Worm (Caenorhabditis elegans) whole organism, young adult: ENCODE results near the gene acc-2.

ENCODE experiments used
- B0261.1 ChIP-seq: sonication (generic microtip); optimal IDR thresholded peaks from 2 replicates; lab custom pipeline; 2016; ENCODE audit warnings: mild to moderate bottlenecking, missing genetic modification characterization, moderate library complexity, missing compliant biosample characterization
- akir-1 ChIP-seq: fragments of 200-800 bp; sonication (Bioruptor generic); optimal IDR thresholded peaks from 2 replicates; lab custom pipeline; 2018; ENCODE audit warnings: mild to moderate bottlenecking, missing genetic modification characterization, moderate library complexity, missing compliant biosample characterization
- bed-1 ChIP-seq: fragments of 200-800 bp; sonication (Bioruptor generic); IDR thresholded peaks from 2 replicates; pipeline ENCODE4 v1.3.6; 2022; ENCODE audit warnings: missing genetic modification reagents, missing genetic modification characterization, missing compliant biosample characterization
- ceh-91 ChIP-seq: fragments of 200-800 bp; sonication (Bioruptor generic); IDR thresholded peaks from 2 replicates; pipeline ENCODE4 v1.3.6; 2022; ENCODE audit warnings: missing genetic modification reagents, missing genetic modification characterization, missing compliant biosample characterization
- egl-18 ChIP-seq: fragments of 200-800 bp; sonication (Bioruptor generic); IDR thresholded peaks from 2 replicates; pipeline ENCODE4 v1.3.6; 2022; ENCODE audit warnings: missing genetic modification reagents, missing genetic modification characterization, missing compliant biosample characterization
- lin-35 ChIP-seq, 3 experiments: fragments of 150-350 bp in 2 of 3; sonication (generic microtip) in 1 of 3; optimal IDR thresholded peaks; 2 replicates each; lab custom pipeline; 2014 to 2018; ENCODE audit warnings: missing biosample characterization in 3 of 3, missing genetic modification characterization in 3 of 3, missing genetic modification reagents in 3 of 3
- pha-4 ChIP-seq: fragments of 150-350 bp; sonication (generic microtip); optimal IDR thresholded peaks from 2 replicates; lab custom pipeline; 2014; ENCODE audit warnings: missing biosample characterization, missing genetic modification reagents, missing genetic modification characterization
- sea-2 ChIP-seq: fragments of 200-800 bp; sonication (Bioruptor generic); IDR thresholded peaks from 2 replicates; pipeline ENCODE4 v1.3.6; 2022; ENCODE audit warnings: missing genetic modification characterization, missing compliant biosample characterization
- snpc-1.1 ChIP-seq: sonication (generic microtip); optimal IDR thresholded peaks from 2 replicates; lab custom pipeline; 2017; ENCODE audit warnings: missing genetic modification characterization, mild to moderate bottlenecking, missing compliant biosample characterization, antibody characterized with exemption, moderate library complexity, missing genotype, missing genetic modification reagents; ENCODE audit not compliant: insufficient read depth
- snpc-4 ChIP-seq, 5 experiments: fragments of 150-350 bp in 1 of 5; sonication (generic microtip) in 4 of 5; optimal IDR thresholded peaks; 2 replicates each; lab custom pipeline; 2014 to 2018; ENCODE audit warnings: missing genetic modification characterization in 5 of 5, missing biosample characterization in 3 of 5, antibody characterized with exemption in 2 of 5, mild to moderate bottlenecking in 2 of 5, missing compliant biosample characterization in 2 of 5, missing genotype in 2 of 5, moderate library complexity in 2 of 5, missing genetic modification reagents in 1 of 5
- unc-62 ChIP-seq: fragments of 150-350 bp; optimal IDR thresholded peaks from 2 replicates; lab custom pipeline; 2014; ENCODE audit warnings: missing biosample characterization, missing genetic modification reagents, missing genetic modification characterization
- zfh-2 ChIP-seq: fragments of 200-800 bp; sonication (Bioruptor generic); conservative IDR thresholded peaks from 2 replicates; pipeline ENCODE4 v1.3.6; 2022; ENCODE audit warnings: missing genetic modification reagents, missing genetic modification characterization, missing compliant biosample characterization

- no peak for TF ChIP-seq B0261.1
- TF ChIP-seq ceh-91: no peak
- no peak for TF ChIP-seq lin-35 (GFP tag; optimal IDR thresholded peaks at IDR 0.05; lab: Kevin White, UChicago)
- TF ChIP-seq zfh-2 (GFP tag; lab: Robert Waterston, UW): no peak
- TF ChIP-seq snpc-1.1 (tag; lab: Kevin White, UChicago): no peak
- no peak for TF ChIP-seq akir-1 (GFP tag; lab: Kevin White, UChicago)
- no peak for TF ChIP-seq unc-62 (GFP tag; lab: Kevin White, UChicago)
- TF ChIP-seq egl-18 (GFP tag; lab: Robert Waterston, UW): no peak
- TF ChIP-seq bed-1 (GFP tag; lab: Robert Waterston, UW): no peak
- TF ChIP-seq sea-2 (GFP tag; lab: Robert Waterston, UW): no peak
- no peak for TF ChIP-seq snpc-4 (GFP tag; optimal IDR thresholded peaks at IDR 0.05; lab: Kevin White, UChicago)
- TF ChIP-seq snpc-4 (tag; optimal IDR thresholded peaks at IDR 0.05; lab: Kevin White, UChicago): no peak
- TF ChIP-seq pha-4: no peak
These were observed 23.8 kb downstream of the acc-2 start, which contains the start of gene Y73F4A.3 for ce11 chrIV:9040393-9040792.
